Worm (Caenorhabditis elegans) whole organism, young adult: ENCODE measurements around the gene flwr-1.
A peak's percentile ranks its signal among the peaks of the same experiment; 100 is the strongest.

Source experiments
- B0261.1 ChIP-seq: sonication (generic microtip); optimal IDR thresholded peaks from 2 replicates; lab custom pipeline; 2016; ENCODE audit warnings: mild to moderate bottlenecking, missing genetic modification characterization, moderate library complexity, missing compliant biosample characterization
- F10E7.11 ChIP-seq: sonication (generic microtip); optimal IDR thresholded peaks from 2 replicates; lab custom pipeline; 2017; ENCODE audit warnings: mild to moderate bottlenecking, missing genetic modification characterization, moderate library complexity, missing compliant biosample characterization
- F39B2.1 ChIP-seq: fragments of 200-800 bp; sonication (Bioruptor generic); IDR thresholded peaks from 2 replicates; pipeline ENCODE4 v1.3.6; 2022; ENCODE audit warnings: missing genetic modification reagents, missing genetic modification characterization, missing compliant biosample characterization
- F52B5.7 ChIP-seq: sonication (generic microtip); optimal IDR thresholded peaks from 2 replicates; lab custom pipeline; 2016; ENCODE audit warnings: mild to moderate bottlenecking, missing genetic modification characterization, missing compliant biosample characterization
- F55B11.4 ChIP-seq: sonication (generic microtip); optimal IDR thresholded peaks from 2 replicates; lab custom pipeline; 2016; ENCODE audit warnings: missing compliant biosample characterization, missing genetic modification characterization, borderline replicate concordance; ENCODE audit not compliant: insufficient read depth
- K11D2.4 ChIP-seq: fragments of 200-800 bp; sonication (Bioruptor generic); IDR thresholded peaks from 2 replicates; pipeline ENCODE4 v1.3.6; 2022; ENCODE audit warnings: missing genetic modification reagents, missing genetic modification characterization, missing compliant biosample characterization
- K12H6.12 ChIP-seq: fragments of 200-800 bp; sonication (Bioruptor generic); optimal IDR thresholded peaks from 2 replicates; lab custom pipeline; 2018; ENCODE audit warnings: mild to moderate bottlenecking, missing genetic modification characterization, missing compliant biosample characterization
- Y53F4B.3 ChIP-seq: fragments of 200-800 bp; sonication (Bioruptor generic); IDR thresholded peaks from 2 replicates; pipeline ENCODE4 v1.3.6; 2022; ENCODE audit warnings: missing genetic modification reagents, missing genetic modification characterization, missing compliant biosample characterization
- Y53G8AR.9 ChIP-seq: fragments of 200-800 bp; sonication (Bioruptor generic); conservative IDR thresholded peaks from 2 replicates; pipeline ENCODE4 v1.3.6; 2022; ENCODE audit warnings: missing genetic modification reagents, missing genetic modification characterization, missing compliant biosample characterization
- ama-1 ChIP-seq, 3 experiments: fragments of 150-350 bp in 1 of 3; sonication (generic microtip) in 2 of 3; optimal IDR thresholded peaks; 2 replicates each; lab custom pipeline; 2014 to 2018; ENCODE audit warnings: missing biosample characterization in 2 of 3, missing genetic modification characterization in 2 of 3, missing genetic modification reagents in 2 of 3
- aptf-3 ChIP-seq: fragments of 200-800 bp; sonication (Bioruptor generic); IDR thresholded peaks from 2 replicates; pipeline ENCODE4 v1.3.6; 2022; ENCODE audit warnings: missing genetic modification characterization, missing compliant biosample characterization
- attf-3 ChIP-seq: fragments of 200-800 bp; sonication (Bioruptor generic); conservative IDR thresholded peaks from 2 replicates; pipeline ENCODE4 v1.3.6; 2022; ENCODE audit warnings: missing genetic modification reagents, missing genetic modification characterization, missing compliant biosample characterization
- attf-5 ChIP-seq: fragments of 200-800 bp; sonication (Bioruptor generic); optimal IDR thresholded peaks from 2 replicates; lab custom pipeline; 2018; ENCODE audit warnings: mild to moderate bottlenecking, missing genetic modification characterization, missing compliant biosample characterization
- ccch-3 ChIP-seq: fragments of 200-800 bp; sonication (Bioruptor generic); optimal IDR thresholded peaks from 2 replicates; lab custom pipeline; 2018; ENCODE audit warnings: mild to moderate bottlenecking, missing genetic modification characterization, missing compliant biosample characterization
- cebp-1 ChIP-seq, 2 experiments: fragments of 200-800 bp in 1 of 2; sonication (Bioruptor generic) in 1 of 2; sonication (generic microtip) in 1 of 2; IDR thresholded peaks in 1 of 2; optimal IDR thresholded peaks in 1 of 2; 2 replicates each; pipeline versions ENCODE4 v1.3.6 to Lab custom; 2017 to 2022; ENCODE audit warnings: missing compliant biosample characterization in 2 of 2, missing genetic modification characterization in 2 of 2, mild to moderate bottlenecking in 1 of 2, missing genetic modification reagents in 1 of 2, moderate library complexity in 1 of 2
- ceh-27 ChIP-seq: fragments of 200-800 bp; sonication (Bioruptor generic); optimal IDR thresholded peaks from 2 replicates; lab custom pipeline; 2018; ENCODE audit warnings: mild to moderate bottlenecking, missing genetic modification characterization, moderate library complexity, missing compliant biosample characterization
- ceh-58 ChIP-seq: fragments of 200-800 bp; sonication (Bioruptor generic); IDR thresholded peaks from 2 replicates; pipeline ENCODE4 v1.3.6; 2022; ENCODE audit warnings: missing genetic modification characterization, missing compliant biosample characterization
- dox-1 ChIP-seq: fragments of 200-800 bp; sonication (Bioruptor generic); IDR thresholded peaks from 2 replicates; pipeline ENCODE4 v1.3.6; 2022; ENCODE audit warnings: missing genetic modification reagents, missing genetic modification characterization, missing compliant biosample characterization
- dpl-1 ChIP-seq: fragments of 150-350 bp; optimal IDR thresholded peaks from 2 replicates; lab custom pipeline; 2014; ENCODE audit warnings: missing biosample characterization, missing genetic modification reagents, missing genetic modification characterization
- egl-44 ChIP-seq: fragments of 200-800 bp; sonication (Bioruptor generic); IDR thresholded peaks from 2 replicates; pipeline ENCODE4 v1.3.6; 2022; ENCODE audit warnings: missing genetic modification reagents, missing genetic modification characterization, missing compliant biosample characterization
- fkh-3 ChIP-seq: sonication (generic microtip); optimal IDR thresholded peaks from 2 replicates; lab custom pipeline; 2016; ENCODE audit warnings: mild to moderate bottlenecking, missing genetic modification characterization, missing compliant biosample characterization
- gei-17 ChIP-seq: fragments of 200-800 bp; sonication (Bioruptor generic); optimal IDR thresholded peaks from 2 replicates; lab custom pipeline; 2018; ENCODE audit warnings: mild to moderate bottlenecking, missing genetic modification characterization, missing compliant biosample characterization
- hsf-1 ChIP-seq: fragments of 200-800 bp; sonication (Bioruptor generic); IDR thresholded peaks from 2 replicates; pipeline ENCODE4 v1.3.6; 2022; ENCODE audit warnings: missing genetic modification reagents, missing genetic modification characterization, missing compliant biosample characterization
- let-607 ChIP-seq, 2 experiments: fragments of 200-800 bp in 1 of 2; sonication (Bioruptor generic) in 1 of 2; sonication (generic microtip) in 1 of 2; optimal IDR thresholded peaks; 2 replicates each; lab custom pipeline; 2016 to 2018; ENCODE audit warnings: mild to moderate bottlenecking in 2 of 2, missing compliant biosample characterization in 2 of 2, missing genetic modification characterization in 2 of 2, moderate library complexity in 2 of 2, missing genotype in 1 of 2
- lin-35 ChIP-seq, 3 experiments: fragments of 150-350 bp in 2 of 3; sonication (generic microtip) in 1 of 3; optimal IDR thresholded peaks; 2 replicates each; lab custom pipeline; 2014 to 2018; ENCODE audit warnings: missing biosample characterization in 3 of 3, missing genetic modification characterization in 3 of 3, missing genetic modification reagents in 3 of 3
- lsy-27 ChIP-seq: sonication (generic microtip); optimal IDR thresholded peaks from 2 replicates; lab custom pipeline; 2017; ENCODE audit warnings: missing genetic modification characterization, mild to moderate bottlenecking, missing compliant biosample characterization, antibody characterized with exemption, missing genotype, borderline replicate concordance; ENCODE audit not compliant: insufficient read depth
- mcd-1 ChIP-seq: fragments of 200-800 bp; sonication (Bioruptor generic); IDR thresholded peaks from 2 replicates; pipeline ENCODE4 v1.3.6; 2022; ENCODE audit warnings: missing genetic modification reagents, missing genetic modification characterization, missing compliant biosample characterization
- nhr-80 ChIP-seq: sonication (generic microtip); optimal IDR thresholded peaks from 2 replicates; lab custom pipeline; 2016; ENCODE audit warnings: missing genetic modification characterization, missing compliant biosample characterization
- sdz-38 ChIP-seq: sonication (generic microtip); optimal IDR thresholded peaks from 2 replicates; lab custom pipeline; 2016; ENCODE audit warnings: missing genotype, missing genetic modification characterization, missing compliant biosample characterization
- somi-1 ChIP-seq: fragments of 200-800 bp; sonication (Bioruptor generic); optimal IDR thresholded peaks from 2 replicates; lab custom pipeline; 2018; ENCODE audit warnings: mild to moderate bottlenecking, missing genetic modification characterization, missing compliant biosample characterization
- sptf-2 ChIP-seq: fragments of 200-800 bp; sonication (Bioruptor generic); optimal IDR thresholded peaks from 2 replicates; lab custom pipeline; 2018; ENCODE audit warnings: mild to moderate bottlenecking, missing genetic modification characterization, missing compliant biosample characterization
- tlf-1 ChIP-seq: fragments of 200-800 bp; sonication (Bioruptor generic); optimal IDR thresholded peaks from 2 replicates; lab custom pipeline; 2018; ENCODE audit warnings: mild to moderate bottlenecking, missing genetic modification characterization, missing compliant biosample characterization
- unc-130 ChIP-seq: sonication (generic microtip); optimal IDR thresholded peaks from 2 replicates; lab custom pipeline; 2016; ENCODE audit warnings: missing genetic modification reagents, missing genetic modification characterization, missing compliant biosample characterization
- ztf-26 ChIP-seq: sonication (generic microtip); optimal IDR thresholded peaks from 2 replicates; lab custom pipeline; 2017; ENCODE audit warnings: missing genetic modification characterization, missing compliant biosample characterization
- ztf-28 ChIP-seq: fragments of 200-800 bp; sonication (Bioruptor generic); IDR thresholded peaks from 2 replicates; pipeline ENCODE4 v1.3.6; 2022; ENCODE audit warnings: missing genetic modification reagents, missing genetic modification characterization, missing compliant biosample characterization

The flwr-1 gene

DNA sequence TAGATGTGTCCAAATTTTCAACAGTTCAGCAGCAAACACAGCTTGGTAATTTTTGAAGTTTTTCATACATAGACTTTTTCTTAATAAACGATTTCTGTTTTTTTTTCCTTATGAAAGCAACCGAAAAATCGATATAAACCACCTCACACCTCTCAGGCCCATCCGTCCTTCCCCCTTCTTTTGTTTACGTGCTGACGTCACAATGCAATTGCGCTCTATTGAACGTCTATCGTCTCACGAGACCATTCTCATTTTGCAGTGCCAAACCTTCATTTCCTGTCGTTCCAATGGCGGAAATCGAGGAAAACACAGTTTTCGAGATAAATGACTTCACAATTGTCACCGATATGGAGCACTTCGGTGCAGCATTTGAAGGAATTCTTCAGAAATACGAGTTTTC is 13.2 kb upstream of the flwr-1 start, which contains the start of gene rbg-1 (continued):
- peak; percentile 75 for TF ChIP-seq attf-5 (GFP tag; lab: Kevin White, UChicago)
- TF ChIP-seq cebp-1 (GFP tag; IDR thresholded peaks at IDR 0.05; lab: Robert Waterston, UW), result no peak
- peak; percentile 78 for TF ChIP-seq cebp-1 (tag; optimal IDR thresholded peaks at IDR 0.05; lab: Kevin White, UChicago)
- TF ChIP-seq ama-1 (optimal IDR thresholded peaks at IDR 0.05; lab: Kevin White, UChicago), result no peak
- TF ChIP-seq ama-1 (GFP tag; optimal IDR thresholded peaks at IDR 0.05; lab: Kevin White, UChicago), result no peak
- TF ChIP-seq ceh-27 (GFP tag; lab: Kevin White, UChicago), result peak; percentile 77
- no peak for TF ChIP-seq ccch-3 (GFP tag; lab: Kevin White, UChicago)
- no peak for TF ChIP-seq F55B11.4 (tag; lab: Kevin White, UChicago)
- TF ChIP-seq egl-44 (GFP tag; lab: Robert Waterston, UW), result no peak
- peak; percentile 49 for TF ChIP-seq ztf-26
- no peak for TF ChIP-seq attf-3 (GFP tag; lab: Robert Waterston, UW)
- TF ChIP-seq F52B5.7 (tag; lab: Kevin White, UChicago), result no peak
- TF ChIP-seq lin-35 (GFP tag; optimal IDR thresholded peaks at IDR 0.05; lab: Kevin White, UChicago), result peak in 1 of 3 experiments; percentile 12
- TF ChIP-seq K12H6.12 (tag; lab: Kevin White, UChicago), result peak; percentile 60
- peak; percentile 50 to 71 for TF ChIP-seq let-607 (tag; optimal IDR thresholded peaks at IDR 0.05; lab: Kevin White, UChicago)
- TF ChIP-seq somi-1, result peak; percentile 6
- TF ChIP-seq mcd-1 (GFP tag; lab: Robert Waterston, UW), result peak; percentile 92
- no peak for TF ChIP-seq B0261.1
- TF ChIP-seq gei-17 (GFP tag; lab: Kevin White, UChicago), result no peak
- 0 out of 2 replicates have a peak, but pooled peaks have one; percentile 38 for TF ChIP-seq K11D2.4 (GFP tag; lab: Robert Waterston, UW)
- no peak for TF ChIP-seq hsf-1

DNA sequence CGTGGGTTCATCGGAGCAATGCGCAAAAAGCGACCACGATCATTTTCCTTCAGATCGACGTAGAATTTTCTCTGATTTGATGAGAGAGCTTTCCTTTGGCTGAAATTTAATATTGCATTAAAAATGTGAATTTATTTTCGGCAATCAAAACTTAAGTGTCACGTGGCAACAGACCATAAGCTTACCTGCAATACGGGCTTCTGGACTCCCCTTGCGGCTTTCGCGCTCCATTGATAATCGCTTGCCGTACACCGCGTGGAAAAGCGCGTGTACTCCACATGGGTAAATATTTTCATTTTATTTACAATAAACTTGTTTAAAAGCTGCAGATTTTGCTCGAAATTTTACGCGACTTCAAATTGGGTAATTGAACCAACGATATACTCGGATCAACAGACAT is 12.5 kb upstream of the flwr-1 start, which contains the start of gene plp-2:
Gene plp-2 (minus strand): TSS at position 280 of the 400 bp plus-strand sequence.
- TF ChIP-seq mcd-1 (GFP tag; lab: Robert Waterston, UW) (0 out of 2 replicates have a peak, but pooled peaks have one; percentile 21), dox-1 (GFP tag; lab: Robert Waterston, UW) (0 out of 2 replicates have a peak, but pooled peaks have one; percentile 17), sptf-2 (no peak)

DNA sequence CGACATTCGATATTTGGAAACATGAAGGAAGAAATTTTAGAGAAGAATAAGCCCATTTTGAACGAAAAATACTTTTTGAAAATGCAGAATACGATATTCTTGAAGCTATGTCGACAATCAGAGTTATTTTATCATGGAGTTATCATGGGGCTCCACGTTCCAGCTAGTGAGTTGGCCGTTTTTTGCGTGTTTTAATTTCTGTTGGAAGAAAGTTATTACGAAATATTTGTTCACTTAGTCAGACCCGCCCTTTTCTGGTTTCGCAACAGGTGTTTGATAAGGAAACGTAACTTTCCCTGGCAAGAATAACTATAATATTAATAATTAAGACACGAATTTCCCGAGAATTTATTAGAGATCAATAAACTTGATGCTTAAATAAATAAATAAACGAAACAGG is 11.5 kb upstream of the flwr-1 start:
- peak; percentile 37; the same call in 1 of the 2 replicates for TF ChIP-seq mcd-1 (GFP tag; lab: Robert Waterston, UW)
- peak; percentile 97 to 98 for TF ChIP-seq let-607 (tag; optimal IDR thresholded peaks at IDR 0.05; lab: Kevin White, UChicago)
- TF ChIP-seq nhr-80 (tag; lab: Kevin White, UChicago), result peak; percentile 40
- TF ChIP-seq cebp-1 (GFP tag; IDR thresholded peaks at IDR 0.05; lab: Robert Waterston, UW), result peak; percentile 95
- TF ChIP-seq cebp-1 (tag; optimal IDR thresholded peaks at IDR 0.05; lab: Kevin White, UChicago), result peak; percentile 90
- TF ChIP-seq dox-1 (GFP tag; lab: Robert Waterston, UW), result peak; percentile 54

DNA sequence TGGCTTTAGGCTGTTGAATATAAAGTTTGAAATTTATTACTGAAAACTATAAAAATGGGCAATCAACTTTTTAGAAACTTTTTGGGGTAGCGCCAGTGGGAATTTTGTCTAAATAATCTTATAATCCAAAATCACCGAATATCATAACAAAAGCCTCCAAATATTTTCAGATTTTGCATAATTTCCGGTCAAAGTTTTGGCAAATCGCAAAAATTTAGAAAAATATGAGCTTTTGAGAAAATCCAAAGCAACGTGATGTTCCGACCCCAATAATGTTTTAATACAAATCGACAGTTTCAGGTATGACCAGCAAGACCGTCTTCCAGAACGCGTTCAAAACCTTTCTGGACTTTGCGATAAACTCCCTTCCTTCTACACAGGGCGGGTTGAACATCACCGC is 9.3 kb upstream of the flwr-1 start, which contains the start of gene emre-1:
Gene emre-1 (plus strand): TSS at position 301 of the 400 bp plus-strand sequence.
- TF ChIP-seq lsy-27 (tag; lab: Kevin White, UChicago) (no peak), F10E7.11 (no peak), tlf-1 (GFP tag; lab: Kevin White, UChicago) (no peak), let-607 (tag; optimal IDR thresholded peaks at IDR 0.05; lab: Kevin White, UChicago) (no peak), sdz-38 (tag; lab: Kevin White, UChicago) (no peak), Y53G8AR.9 (GFP tag; lab: Robert Waterston, UW) (no peak), ztf-28 (GFP tag; lab: Robert Waterston, UW) (no peak), fkh-3 (tag; lab: Kevin White, UChicago) (no peak), F39B2.1 (no peak), unc-130 (GFP tag; lab: Kevin White, UChicago) (no peak), Y53F4B.3 (GFP tag; lab: Robert Waterston, UW) (no peak), ceh-58 (GFP tag; lab: Robert Waterston, UW) (no peak), dpl-1 (GFP tag; lab: Kevin White, UChicago) (no peak), aptf-3 (GFP tag; lab: Robert Waterston, UW) (no peak)
